Fruit fly (Drosophila melanogaster): Measurements from ENCODE around the gene CG17841.

- TF ChIP-seq usp (GFP tag; optimal IDR thresholded peaks at IDR 0.05) (no peak), Abd-B (GFP tag; optimal IDR thresholded peaks at IDR 0.05) (no peak), OdsH (GFP tag; optimal IDR thresholded peaks at IDR 0.05) (no peak), Jra (GFP tag; optimal IDR thresholded peaks at IDR 0.05) (no peak), woc (GFP tag; optimal IDR thresholded peaks at IDR 0.05) (no peak), foxo (GFP tag; optimal IDR thresholded peaks at IDR 0.05) (no peak), psq (GFP tag; optimal IDR thresholded peaks at IDR 0.05) (no peak), Vsx2 (GFP tag; optimal IDR thresholded peaks at IDR 0.05; ENCODE audit: partially characterized antibody) (no peak)
These were observed 19.7 kb upstream of the CG17841 start for dm6 chrX:10347979-10348692.

Measured in whole organism, wandering third instar larva.